Fruit fly (Drosophila melanogaster): ENCODE results near the gene CG13244.
A peak's percentile ranks its signal among the peaks of the same experiment; 100 is the strongest.

Gene CG13244

dm6 chr2L:15912008-15912900 lies 4.4 kb upstream of the CG13244 start:
- TF ChIP-seq CG8478 (optimal IDR thresholded peaks at IDR 0.05) (no peak), CTCF (optimal IDR thresholded peaks at IDR 0.05) (no peak)

- TF ChIP-seq CTCF (optimal IDR thresholded peaks at IDR 0.05) (no peak), CG8478 (optimal IDR thresholded peaks at IDR 0.05) (no peak)
Measured at dm6 chr2L:15912901-15913673, 3.6 kb upstream of the CG13244 start.

dm6 chr2L:15913674-15914037 lies 3.0 kb upstream of the CG13244 start:
- no peak for TF ChIP-seq CTCF (optimal IDR thresholded peaks at IDR 0.05)
- no peak for TF ChIP-seq CG8478 (optimal IDR thresholded peaks at IDR 0.05)

- TF ChIP-seq CTCF (optimal IDR thresholded peaks at IDR 0.05) = no peak
- no peak for TF ChIP-seq CG8478 (optimal IDR thresholded peaks at IDR 0.05)
Measured at dm6 chr2L:15923095-15923494, 6.4 kb downstream of the CG13244 start, which contains the start of gene CG4793. CG4793 (plus strand) TSS chr2L:15923395.

- TF ChIP-seq CTCF (optimal IDR thresholded peaks at IDR 0.05) (no peak), CG8478 (optimal IDR thresholded peaks at IDR 0.05) (no peak)
Measured at dm6 chr2L:15936138-15936537, 19.4 kb downstream of the CG13244 start.

dm6 chr2L:15941141-15941540 lies 24.5 kb downstream of the CG13244 start, which contains the start of gene CG12448:
CG12448 (plus strand) TSS chr2L:15941441.
- TF ChIP-seq CG8478 (optimal IDR thresholded peaks at IDR 0.05) (no peak), CTCF (optimal IDR thresholded peaks at IDR 0.05) (no peak)

- TF ChIP-seq CG8478 (optimal IDR thresholded peaks at IDR 0.05) = no peak
- peak; percentile 76 to 81 for TF ChIP-seq CTCF (optimal IDR thresholded peaks at IDR 0.05)
Measured at dm6 chr2L:15949457-15949856, 32.8 kb downstream of the CG13244 start.

- TF ChIP-seq CTCF (optimal IDR thresholded peaks at IDR 0.05) = no peak
- no peak for TF ChIP-seq CG8478 (optimal IDR thresholded peaks at IDR 0.05)
Measured at dm6 chr2L:15957558-15957957, 40.9 kb downstream of the CG13244 start, which contains the start of gene CG18063. CG18063 (plus strand) TSS chr2L:15957858.

- TF ChIP-seq CG8478 (optimal IDR thresholded peaks at IDR 0.05) (no peak), CTCF (optimal IDR thresholded peaks at IDR 0.05) (no peak)
Measured at dm6 chr2L:15962335-15962734, 45.6 kb downstream of the CG13244 start, which contains the start of gene beat-Ib. beat-Ib (minus strand) TSS chr2L:15962435.
